Worm (Caenorhabditis elegans) whole organism, mixed stage, embryonic: ENCODE data around the gene elt-4.
A peak's percentile ranks its signal among the peaks of the same experiment; 100 is the strongest.

Experiments used
- M03D4.4 ChIP-seq: sonication (generic microtip); optimal IDR thresholded peaks from 2 replicates; lab custom pipeline; 2017; ENCODE audit warnings: mild to moderate bottlenecking, missing genetic modification characterization, missing compliant biosample characterization
- bed-3 ChIP-seq: fragments of 200-800 bp; sonication (Bioruptor generic); optimal IDR thresholded peaks from 3 replicates; lab custom pipeline; 2018; ENCODE audit warnings: mild to moderate bottlenecking, missing genetic modification characterization, moderate library complexity, missing compliant biosample characterization
- blmp-1 ChIP-seq: fragments of 150-350 bp; optimal IDR thresholded peaks from 2 replicates; lab custom pipeline; 2014; ENCODE audit warnings: missing biosample characterization, missing genetic modification characterization
- ceh-39 ChIP-seq: fragments of 150-350 bp; optimal IDR thresholded peaks from 2 replicates; lab custom pipeline; 2014; ENCODE audit warnings: missing biosample characterization, missing genetic modification characterization
- ceh-43 ChIP-seq: fragments of 200-800 bp; sonication (Bioruptor generic); optimal IDR thresholded peaks from 2 replicates; lab custom pipeline; 2018; ENCODE audit warnings: mild to moderate bottlenecking, missing genetic modification characterization, moderate library complexity, missing compliant biosample characterization
- ceh-83 ChIP-seq: fragments of 200-800 bp; sonication (Bioruptor generic); optimal IDR thresholded peaks from 2 replicates; lab custom pipeline; 2018; ENCODE audit warnings: mild to moderate bottlenecking, missing genetic modification characterization, missing compliant biosample characterization
- ces-1 ChIP-seq: fragments of 150-350 bp; optimal IDR thresholded peaks from 2 replicates; lab custom pipeline; 2014; ENCODE audit warnings: missing biosample characterization, missing genetic modification reagents, missing genetic modification characterization
- cnd-1 ChIP-seq: fragments of 200-800 bp; sonication (Bioruptor generic); optimal IDR thresholded peaks from 2 replicates; lab custom pipeline; 2018; ENCODE audit warnings: mild to moderate bottlenecking, missing genetic modification characterization, missing compliant biosample characterization
- drap-1 ChIP-seq: fragments of 200-800 bp; sonication (Bioruptor generic); optimal IDR thresholded peaks from 3 replicates; lab custom pipeline; 2018; ENCODE audit warnings: mild to moderate bottlenecking, missing genetic modification characterization, missing compliant biosample characterization
- elt-1 ChIP-seq: sonication (generic microtip); optimal IDR thresholded peaks from 2 replicates; lab custom pipeline; 2017; ENCODE audit warnings: missing genetic modification characterization, mild to moderate bottlenecking, missing compliant biosample characterization, antibody characterized with exemption, moderate library complexity, borderline replicate concordance; ENCODE audit not compliant: insufficient read depth
- elt-3 ChIP-seq: fragments of 150-350 bp; optimal IDR thresholded peaks from 2 replicates; lab custom pipeline; 2014; ENCODE audit warnings: missing biosample characterization, missing genetic modification characterization
- flh-1 ChIP-seq: fragments of 200-800 bp; sonication (Bioruptor generic); optimal IDR thresholded peaks from 2 replicates; lab custom pipeline; 2018; ENCODE audit warnings: mild to moderate bottlenecking, missing genetic modification characterization, moderate library complexity, missing compliant biosample characterization
- ham-2 ChIP-seq: fragments of 200-800 bp; sonication (Bioruptor generic); optimal IDR thresholded peaks from 2 replicates; lab custom pipeline; 2018; ENCODE audit warnings: mild to moderate bottlenecking, missing genetic modification characterization, missing compliant biosample characterization
- hlh-1 ChIP-seq: fragments of 150-350 bp; optimal IDR thresholded peaks from 2 replicates; lab custom pipeline; 2014; ENCODE audit warnings: missing biosample characterization, missing genetic modification reagents, missing genetic modification characterization
- lin-32 ChIP-seq: fragments of 200-800 bp; sonication (Bioruptor generic); optimal IDR thresholded peaks from 2 replicates; lab custom pipeline; 2018; ENCODE audit warnings: mild to moderate bottlenecking, missing genetic modification characterization, missing compliant biosample characterization
- lsy-2 ChIP-seq: fragments of 150-350 bp; optimal IDR thresholded peaks from 2 replicates; lab custom pipeline; 2014; ENCODE audit warnings: missing biosample characterization, missing genetic modification characterization
- mab-5 ChIP-seq: fragments of 150-350 bp; optimal IDR thresholded peaks from 2 replicates; lab custom pipeline; 2014; ENCODE audit warnings: missing biosample characterization, missing genetic modification characterization
- mep-1 ChIP-seq: fragments of 150-350 bp; optimal IDR thresholded peaks from 2 replicates; lab custom pipeline; 2017; ENCODE audit warnings: missing biosample characterization, missing genetic modification reagents, missing genetic modification characterization, inconsistent platforms
- mls-2 ChIP-seq: sonication (generic microtip); optimal IDR thresholded peaks from 2 replicates; lab custom pipeline; 2016; ENCODE audit warnings: mild to moderate bottlenecking, missing genetic modification characterization, moderate library complexity, missing compliant biosample characterization
- nhr-12 ChIP-seq: fragments of 150-350 bp; optimal IDR thresholded peaks from 2 replicates; lab custom pipeline; 2014; ENCODE audit warnings: missing biosample characterization, missing genetic modification characterization
- nhr-237 ChIP-seq: fragments of 150-350 bp; optimal IDR thresholded peaks from 2 replicates; lab custom pipeline; 2014; ENCODE audit warnings: missing biosample characterization, missing genetic modification characterization
- nhr-28 ChIP-seq: fragments of 150-350 bp; optimal IDR thresholded peaks from 2 replicates; lab custom pipeline; 2014; ENCODE audit warnings: missing biosample characterization, missing genetic modification characterization
- nhr-76 ChIP-seq: sonication (generic microtip); optimal IDR thresholded peaks from 2 replicates; lab custom pipeline; 2017; ENCODE audit warnings: missing biosample characterization, missing genetic modification characterization
- sem-2 ChIP-seq: fragments of 200-800 bp; sonication (Bioruptor generic); optimal IDR thresholded peaks from 2 replicates; lab custom pipeline; 2018; ENCODE audit warnings: mild to moderate bottlenecking, missing genetic modification characterization, missing compliant biosample characterization
- snpc-4 ChIP-seq: fragments of 150-350 bp; optimal IDR thresholded peaks from 2 replicates; lab custom pipeline; 2014; ENCODE audit warnings: missing biosample characterization, missing genetic modification characterization
- sptf-1 ChIP-seq: sonication (generic microtip); optimal IDR thresholded peaks from 2 replicates; lab custom pipeline; 2017; ENCODE audit warnings: mild to moderate bottlenecking, missing genetic modification characterization, moderate library complexity, missing compliant biosample characterization
- tbx-8 ChIP-seq: fragments of 200-800 bp; sonication (Bioruptor generic); optimal IDR thresholded peaks from 2 replicates; lab custom pipeline; 2018; ENCODE audit warnings: mild to moderate bottlenecking, missing genetic modification characterization, moderate library complexity, missing compliant biosample characterization
- unc-120 ChIP-seq: sonication (generic microtip); optimal IDR thresholded peaks from 2 replicates; lab custom pipeline; 2017; ENCODE audit warnings: missing genetic modification characterization, missing compliant biosample characterization; ENCODE audit not compliant: poor library complexity, severe bottlenecking
- unc-39 ChIP-seq: fragments of 150-350 bp; optimal IDR thresholded peaks from 2 replicates; lab custom pipeline; 2014; ENCODE audit warnings: missing biosample characterization, missing genetic modification characterization
- unc-62 ChIP-seq: fragments of 150-350 bp; optimal IDR thresholded peaks from 2 replicates; lab custom pipeline; 2014; ENCODE audit warnings: missing biosample characterization, missing genetic modification reagents, missing genetic modification characterization
- zip-8 ChIP-seq: fragments of 150-350 bp; optimal IDR thresholded peaks from 2 replicates; lab custom pipeline; 2014; ENCODE audit warnings: missing biosample characterization, missing genetic modification characterization
- ztf-11 ChIP-seq: fragments of 150-350 bp; optimal IDR thresholded peaks from 2 replicates; lab custom pipeline; 2014; ENCODE audit warnings: missing biosample characterization, missing genetic modification characterization

The elt-4 gene

DNA sequence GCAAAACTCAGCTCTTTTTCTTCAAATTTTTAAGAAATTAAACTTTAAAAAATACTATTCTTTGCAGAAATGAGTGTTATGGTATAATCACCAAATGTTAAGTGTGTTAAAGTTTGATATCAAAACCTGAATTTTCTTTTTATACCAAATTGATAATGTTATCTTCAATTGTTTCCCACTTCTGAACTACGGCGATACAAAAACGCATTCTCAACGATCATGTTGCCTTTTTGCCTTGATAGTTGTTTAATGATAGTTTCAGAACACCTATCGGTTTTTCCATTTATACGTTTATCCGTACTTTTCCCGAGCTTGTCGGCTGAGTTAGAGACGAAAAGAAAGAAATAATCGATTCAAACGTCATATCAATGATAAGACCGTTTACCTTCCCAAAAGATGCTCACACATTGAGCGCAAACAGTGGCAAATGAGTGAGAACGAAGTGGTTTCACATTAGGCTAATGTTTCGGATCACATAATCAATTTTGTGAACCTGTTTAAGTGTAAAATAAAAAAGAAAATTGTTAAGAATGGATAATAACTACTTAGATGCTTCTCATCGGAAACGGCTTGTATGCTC, at the start of gene elt-4:
elt-4 (plus strand) TSS at position 530 of the 580 bp plus-strand sequence.
- TF ChIP-seq sptf-1 (tag; lab: Kevin White, UChicago) (no peak), tbx-8 (GFP tag; lab: Kevin White, UChicago) (no peak), ceh-39 (tag; lab: Kevin White, UChicago) (no peak), lin-32 (no peak), ceh-43 (GFP tag; lab: Kevin White, UChicago) (no peak), nhr-12 (no peak), ham-2 (GFP tag; lab: Kevin White, UChicago) (no peak), mep-1 (tag; lab: Kevin White, UChicago) (no peak), nhr-28 (tag; lab: Kevin White, UChicago) (no peak), drap-1 (GFP tag; lab: Kevin White, UChicago) (no peak), nhr-76 (tag; lab: Kevin White, UChicago) (no peak), ceh-83 (no peak), mab-5 (no peak), unc-120 (no peak), cnd-1 (tag; lab: Kevin White, UChicago) (no peak), zip-8 (tag; lab: Kevin White, UChicago) (no peak), lsy-2 (no peak), nhr-237 (tag; lab: Kevin White, UChicago) (no peak), blmp-1 (tag; lab: Kevin White, UChicago) (no peak), elt-1 (tag; lab: Kevin White, UChicago) (no peak)

DNA sequence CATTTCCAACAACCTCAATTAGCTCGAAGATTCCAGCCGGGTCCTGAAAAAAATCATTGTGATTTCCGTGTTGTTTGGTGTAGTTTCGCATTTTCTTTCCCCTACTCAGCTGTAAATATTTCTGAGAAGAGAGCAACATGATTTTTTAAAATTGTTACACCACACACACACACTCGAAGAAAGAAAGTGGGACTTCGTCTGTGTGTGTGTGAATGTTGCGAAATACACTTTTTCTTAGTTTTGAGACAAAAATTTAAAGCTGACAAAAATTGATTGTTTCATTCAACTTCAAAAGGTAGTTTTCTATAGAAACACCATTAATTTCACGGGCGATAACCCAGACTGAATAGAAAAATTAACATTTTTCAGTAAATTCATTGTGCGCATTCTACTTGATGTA, 47.2 kb upstream of the elt-4 start:
- TF ChIP-seq ceh-39 (tag; lab: Kevin White, UChicago) (no peak), M03D4.4 (no peak), ces-1 (no peak), snpc-4 (tag; lab: Kevin White, UChicago) (no peak), hlh-1 (tag; lab: Kevin White, UChicago) (no peak), unc-39 (tag; lab: Kevin White, UChicago) (no peak), sptf-1 (tag; lab: Kevin White, UChicago) (no peak), cnd-1 (tag; lab: Kevin White, UChicago) (no peak), zip-8 (tag; lab: Kevin White, UChicago) (no peak), ceh-43 (GFP tag; lab: Kevin White, UChicago) (no peak), nhr-12 (no peak), nhr-28 (tag; lab: Kevin White, UChicago) (no peak), ztf-11 (no peak), elt-3 (no peak), bed-3 (no peak)
- TF ChIP-seq, all 35 proteins: peak for 0

DNA sequence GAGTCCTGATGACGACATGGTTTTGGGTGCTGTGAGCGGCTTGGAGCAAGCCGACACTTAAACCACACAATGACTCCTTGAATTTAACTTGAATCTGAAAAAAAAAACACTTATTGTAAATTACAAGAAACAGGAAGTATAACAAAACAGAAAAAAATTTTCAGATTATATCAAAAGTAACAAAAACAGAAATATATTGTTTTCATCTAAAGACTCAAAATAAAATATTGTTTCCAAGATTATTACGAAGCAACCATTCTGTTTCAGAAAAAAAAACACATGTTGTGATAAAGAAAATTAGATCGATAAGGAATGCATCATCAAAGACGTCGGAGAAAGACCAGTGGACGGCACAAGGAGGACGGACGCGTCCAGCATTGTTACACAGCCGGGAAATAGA, 46.8 kb upstream of the elt-4 start, which contains the start of gene mig-15:
mig-15 (minus strand) TSS at position 101 of the 400 bp plus-strand sequence.
- TF ChIP-seq nhr-237 (tag; lab: Kevin White, UChicago): no peak
- TF ChIP-seq snpc-4 (tag; lab: Kevin White, UChicago): no peak
- TF ChIP-seq sem-2 (GFP tag; lab: Kevin White, UChicago): no peak
- no peak for TF ChIP-seq nhr-12
- TF ChIP-seq ceh-83: no peak
- TF ChIP-seq ztf-11: no peak
- TF ChIP-seq mep-1 (tag; lab: Kevin White, UChicago): no peak
- TF ChIP-seq elt-3: no peak
- TF ChIP-seq nhr-76 (tag; lab: Kevin White, UChicago): no peak
- TF ChIP-seq nhr-28 (tag; lab: Kevin White, UChicago): no peak
- TF ChIP-seq zip-8 (tag; lab: Kevin White, UChicago): no peak
- TF ChIP-seq ces-1: no peak
- TF ChIP-seq cnd-1 (tag; lab: Kevin White, UChicago): no peak
- no peak for TF ChIP-seq flh-1 (GFP tag; lab: Kevin White, UChicago)
- no peak for TF ChIP-seq unc-62
- no peak for TF ChIP-seq tbx-8 (GFP tag; lab: Kevin White, UChicago)
- TF ChIP-seq lsy-2: no peak
- no peak for TF ChIP-seq mls-2

DNA sequence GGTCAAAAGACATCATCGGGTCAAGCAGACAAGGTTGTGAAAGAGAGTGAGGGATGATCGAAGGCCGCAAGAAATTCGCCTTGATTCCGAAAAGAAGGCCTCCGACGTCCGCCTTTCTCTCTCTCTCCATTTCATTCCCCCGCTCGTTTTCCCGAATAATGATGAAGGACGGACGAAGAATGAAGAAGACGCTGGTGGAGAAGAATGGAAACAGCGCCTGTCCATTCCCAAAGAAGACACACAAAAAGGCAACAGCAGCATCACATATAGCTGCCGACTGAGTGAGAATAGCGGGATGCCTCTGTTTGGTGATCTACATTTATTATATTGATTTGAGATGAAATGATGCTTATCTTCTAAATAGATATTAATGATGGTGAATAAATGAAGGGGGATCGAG, 46.1 kb upstream of the elt-4 start:
- TF ChIP-seq ham-2 (GFP tag; lab: Kevin White, UChicago) (peak; percentile 70), blmp-1 (tag; lab: Kevin White, UChicago) (peak; percentile 16), snpc-4 (tag; lab: Kevin White, UChicago) (no peak)
